Worm (Caenorhabditis elegans) whole organism, L1 larva: ENCODE results near the gene K03A11.1.

Experiments
- ceh-63 ChIP-seq: fragments of 200-800 bp; sonication (Bioruptor generic); optimal IDR thresholded peaks from 2 replicates; lab custom pipeline; 2018; ENCODE audit warnings: mild to moderate bottlenecking, missing genetic modification characterization, missing compliant biosample characterization
- fkh-10 ChIP-seq: sonication (generic microtip); optimal IDR thresholded peaks from 2 replicates; lab custom pipeline; 2017; ENCODE audit warnings: missing biosample characterization, missing genetic modification reagents, missing genetic modification characterization
- isw-1 ChIP-seq: fragments of 200-800 bp; sonication (Bioruptor generic); IDR thresholded peaks from 2 replicates; pipeline ENCODE4 v1.3.6; 2022; ENCODE audit warnings: missing genetic modification characterization, missing compliant biosample characterization
- lsy-2 ChIP-seq, 2 experiments: fragments of 150-350 bp; optimal IDR thresholded peaks; 2 replicates each; lab custom pipeline; 2014; ENCODE audit warnings: missing biosample characterization in 2 of 2, missing genetic modification characterization in 2 of 2
- nhr-77 ChIP-seq: fragments of 150-350 bp; optimal IDR thresholded peaks from 2 replicates; lab custom pipeline; 2014; ENCODE audit warnings: missing biosample characterization, missing genetic modification characterization
- unc-86 ChIP-seq: sonication (generic microtip); optimal IDR thresholded peaks from 2 replicates; lab custom pipeline; 2016; ENCODE audit warnings: missing genetic modification characterization, missing compliant biosample characterization

- TF ChIP-seq lsy-2 (tag; optimal IDR thresholded peaks at IDR 0.05; lab: Kevin White, UChicago), result peak in 1 of 2 experiments; percentile 21
- TF ChIP-seq isw-1 (GFP tag; lab: Robert Waterston, UW), result no peak
- no peak for TF ChIP-seq unc-86
- TF ChIP-seq ceh-63 (GFP tag; lab: Kevin White, UChicago), result no peak
- no peak for TF ChIP-seq nhr-77
- TF ChIP-seq fkh-10 (GFP tag; lab: Kevin White, UChicago), result no peak
Measured at ce11 chrX:13014341-13014740, 37.2 kb upstream of the K03A11.1 start.
